Fruit fly (Drosophila melanogaster): ENCODE results near the gene Fbp1.

- TF ChIP-seq CG13204 (GFP tag; optimal IDR thresholded peaks at IDR 0.05) (no peak), CG15710 (tag; optimal IDR thresholded peaks at IDR 0.05) (no peak), fd96Ca (GFP tag; IDR thresholded peaks at IDR 0.05) (no peak), CG8301 (tag; optimal IDR thresholded peaks at IDR 0.05) (no peak), CG4496 (GFP tag; IDR thresholded peaks at IDR 0.05) (no peak), CG34367 (tag; optimal IDR thresholded peaks at IDR 0.05) (no peak), Snoo (tag; optimal IDR thresholded peaks at IDR 0.05) (no peak), CG12605 (GFP tag; IDR thresholded peaks at IDR 0.05) (no peak), CG9948 (tag; optimal IDR thresholded peaks at IDR 0.05) (no peak), EcR (GFP tag; optimal IDR thresholded peaks at IDR 0.05) (no peak), CG14655 (GFP tag; optimal IDR thresholded peaks at IDR 0.05) (no peak), CG8159 (tag; optimal IDR thresholded peaks at IDR 0.05) (no peak), CG10348 (GFP tag; IDR thresholded peaks at IDR 0.05) (no peak), CG32121 (GFP tag; IDR thresholded peaks at IDR 0.05) (no peak)
These were observed 21.3 kb downstream of the Fbp1 start for dm6 chr3L:14076559-14076958.

Data from whole organism, pupa.